Worm (Caenorhabditis elegans): ENCODE results near the gene C10A4.1.

C10A4.1 gene

ce11 chrX:7404551-7404950 lies 11.6 kb upstream of the C10A4.1 start:
- TF ChIP-seq ztf-25 (GFP tag; IDR thresholded peaks at IDR 0.05) (no peak), repo-1 (tag; optimal IDR thresholded peaks at IDR 0.05) (no peak), F49E8.2 (tag; optimal IDR thresholded peaks at IDR 0.05; ENCODE audit: insufficient read depth) (no peak), nfya-2 (GFP tag; IDR thresholded peaks at IDR 0.05) (no peak), ceh-58 (GFP tag; IDR thresholded peaks at IDR 0.05) (no peak), F39B2.1 (GFP tag; IDR thresholded peaks at IDR 0.05) (no peak), snpc-1.3 (tag; optimal IDR thresholded peaks at IDR 0.05; ENCODE audit: insufficient read depth) (no peak), C17E4.6 (GFP tag; IDR thresholded peaks at IDR 0.05) (no peak), lin-40 (tag; optimal IDR thresholded peaks at IDR 0.05) (no peak), hlh-26 (GFP tag; conservative IDR thresholded peaks at IDR 0.05) (no peak), ceh-100 (GFP tag; IDR thresholded peaks at IDR 0.05) (no peak), ceh-79 (tag; optimal IDR thresholded peaks at IDR 0.05) (no peak), B0035.1 (tag; optimal IDR thresholded peaks at IDR 0.05) (no peak), bed-2 (GFP tag; IDR thresholded peaks at IDR 0.05) (no peak), atf-7 (tag; optimal IDR thresholded peaks at IDR 0.05) (no peak), F37B4.10 (GFP tag; IDR thresholded peaks at IDR 0.05) (no peak), let-607 (tag; optimal IDR thresholded peaks at IDR 0.05) (no peak)

ce11 chrX:7405393-7405792 lies 10.8 kb upstream of the C10A4.1 start, which contains the start of gene C10A4.3:
TSS of gene C10A4.3 (plus strand) at chrX:7405693.
- TF ChIP-seq F52B5.7 (tag; optimal IDR thresholded peaks at IDR 0.05) = no peak
- TF ChIP-seq K11D2.4 (GFP tag; IDR thresholded peaks at IDR 0.05) = no peak
- TF ChIP-seq K12H6.12 (tag; optimal IDR thresholded peaks at IDR 0.05) = no peak
- TF ChIP-seq ztf-28 (GFP tag; IDR thresholded peaks at IDR 0.05) = no peak
- no peak for TF ChIP-seq ceh-58 (GFP tag; IDR thresholded peaks at IDR 0.05)
- TF ChIP-seq ama-1 (optimal IDR thresholded peaks at IDR 0.05) = no peak
- TF ChIP-seq ama-1 (GFP tag; optimal IDR thresholded peaks at IDR 0.05) = no peak
- no peak for TF ChIP-seq D2030.7 (GFP tag; IDR thresholded peaks at IDR 0.05)
- no peak for TF ChIP-seq cebp-2 (GFP tag; IDR thresholded peaks at IDR 0.05)
- TF ChIP-seq mcd-1 (GFP tag; IDR thresholded peaks at IDR 0.05) = no peak
- TF ChIP-seq bed-2 (GFP tag; IDR thresholded peaks at IDR 0.05) = no peak
- no peak for TF ChIP-seq F57A8.1 (GFP tag; optimal IDR thresholded peaks at IDR 0.05)
- TF ChIP-seq attf-5 (GFP tag; optimal IDR thresholded peaks at IDR 0.05) = no peak
- no peak for TF ChIP-seq ztf-22 (GFP tag; optimal IDR thresholded peaks at IDR 0.05)
- no peak for TF ChIP-seq fkh-3 (tag; optimal IDR thresholded peaks at IDR 0.05)
- no peak for TF ChIP-seq F33H1.4 (GFP tag; IDR thresholded peaks at IDR 0.05)
- no peak for TF ChIP-seq nhr-179 (tag; optimal IDR thresholded peaks at IDR 0.05)

- TF ChIP-seq ceh-40 (GFP tag; IDR thresholded peaks at IDR 0.05) (no peak), Y79H2A.3 (GFP tag; conservative IDR thresholded peaks at IDR 0.05) (no peak), unc-62 (GFP tag; optimal IDR thresholded peaks at IDR 0.05) (no peak)
These were observed 8.4 kb upstream of the C10A4.1 start for ce11 chrX:7407749-7408148.

- TF ChIP-seq C06A6.2 (GFP tag; conservative IDR thresholded peaks at IDR 0.05) (no peak), egl-18 (GFP tag; IDR thresholded peaks at IDR 0.05) (no peak)
These were observed 7.2 kb upstream of the C10A4.1 start for ce11 chrX:7409030-7409429.
